Worm (Caenorhabditis elegans): ENCODE results near the gene F14H3.12.

The F14H3.12 gene

ce11 chrV:16055031-16055430, 20.1 kb downstream of the F14H3.12 start, which contains the start of gene F14H3.4:
Gene F14H3.4, minus strand, starts transcription at chrV:16055072.
- TF ChIP-seq xnd-1 (tag; optimal IDR thresholded peaks at IDR 0.05): peak; percentile 42
- TF ChIP-seq F22D6.2 (tag; optimal IDR thresholded peaks at IDR 0.05): no peak
- TF ChIP-seq Y53G8AR.9 (GFP tag; conservative IDR thresholded peaks at IDR 0.05): no peak
- peak; percentile 88 for TF ChIP-seq madf-6 (GFP tag; IDR thresholded peaks at IDR 0.05)
- peak; percentile 5 for TF ChIP-seq dpl-1 (GFP tag; optimal IDR thresholded peaks at IDR 0.05)
- peak; percentile 62 for TF ChIP-seq efl-1 (GFP tag; optimal IDR thresholded peaks at IDR 0.05)
- no peak for TF ChIP-seq let-607 (tag; optimal IDR thresholded peaks at IDR 0.05)
- TF ChIP-seq madf-8 (GFP tag; conservative IDR thresholded peaks at IDR 0.05): peak; percentile 69

- TF ChIP-seq tbp1 (GFP tag; optimal IDR thresholded peaks at IDR 0.05) (no peak), tlf-1 (GFP tag; optimal IDR thresholded peaks at IDR 0.05) (no peak), Y53F4B.3 (GFP tag; IDR thresholded peaks at IDR 0.05) (no peak), mcd-1 (GFP tag; IDR thresholded peaks at IDR 0.05) (no peak), B0261.1 (tag; optimal IDR thresholded peaks at IDR 0.05) (no peak), F22D6.2 (tag; optimal IDR thresholded peaks at IDR 0.05) (no peak), aptf-3 (GFP tag; IDR thresholded peaks at IDR 0.05) (no peak), F52B5.7 (tag; optimal IDR thresholded peaks at IDR 0.05) (no peak), nfya-1 (tag; optimal IDR thresholded peaks at IDR 0.05; ENCODE audit: borderline replicate concordance, insufficient read depth) (no peak), efl-1 (GFP tag; optimal IDR thresholded peaks at IDR 0.05) (no peak), egl-44 (GFP tag; IDR thresholded peaks at IDR 0.05) (no peak), C17E4.6 (GFP tag; IDR thresholded peaks at IDR 0.05) (no peak), F57C9.4 (tag; optimal IDR thresholded peaks at IDR 0.05) (no peak), hmg-1.2 (GFP tag; IDR thresholded peaks at IDR 0.05) (no peak), F55B11.4 (tag; optimal IDR thresholded peaks at IDR 0.05; ENCODE audit: borderline replicate concordance, insufficient read depth) (no peak), madf-3 (GFP tag; IDR thresholded peaks at IDR 0.05) (no peak)
These were observed 21.8 kb downstream of the F14H3.12 start, which contains the start of gene F14H3.3 for ce11 chrV:16053373-16053772. Gene F14H3.3, minus strand, starts transcription at chrV:16053473.

- no peak for TF ChIP-seq rec-8 (tag; optimal IDR thresholded peaks at IDR 0.05)
- no peak for TF ChIP-seq hlh-26 (GFP tag; conservative IDR thresholded peaks at IDR 0.05)
- no peak for TF ChIP-seq pbrm-1 (GFP tag; IDR thresholded peaks at IDR 0.05)
These were observed 25.9 kb downstream of the F14H3.12 start, which contains the start of gene best-12 for ce11 chrV:16049177-16049576. Gene best-12, plus strand, starts transcription at chrV:16049477.

- TF ChIP-seq ceh-58 (GFP tag; IDR thresholded peaks at IDR 0.05) (no peak), aptf-2 (GFP tag; conservative IDR thresholded peaks at IDR 0.05) (no peak), attf-5 (GFP tag; optimal IDR thresholded peaks at IDR 0.05) (no peak)
These were observed 27.6 kb downstream of the F14H3.12 start, which contains the start of gene str-198 for ce11 chrV:16047508-16047907. Gene str-198, plus strand, starts transcription at chrV:16047808.

ce11 chrV:16047052-16047451, 28.1 kb downstream of the F14H3.12 start:
- TF ChIP-seq dox-1 (GFP tag; IDR thresholded peaks at IDR 0.05) (no peak), ccch-3 (GFP tag; optimal IDR thresholded peaks at IDR 0.05) (no peak), athp-1 (tag; optimal IDR thresholded peaks at IDR 0.05) (no peak), egrh-3 (GFP tag; IDR thresholded peaks at IDR 0.05) (peak; percentile 77; the same call in 1 of the 2 replicates)
